Worm (Caenorhabditis elegans): ENCODE measurements around the gene ubc-13.

Gene ubc-13

ce11 chrIV:2886655-2887054 lies 38.8 kb downstream of the ubc-13 start, which contains the start of gene dml-1:
Gene dml-1, plus strand, starts transcription at chrIV:2886955.
- TF ChIP-seq ces-1 (GFP tag; optimal IDR thresholded peaks at IDR 0.05) (no peak), lsy-2 (tag; optimal IDR thresholded peaks at IDR 0.05) (no peak), mab-5 (tag; optimal IDR thresholded peaks at IDR 0.05) (no peak), zip-8 (tag; optimal IDR thresholded peaks at IDR 0.05) (no peak), tbx-8 (GFP tag; optimal IDR thresholded peaks at IDR 0.05) (no peak), ceh-83 (GFP tag; optimal IDR thresholded peaks at IDR 0.05) (no peak), bed-3 (GFP tag; optimal IDR thresholded peaks at IDR 0.05) (no peak), sem-2 (GFP tag; optimal IDR thresholded peaks at IDR 0.05) (no peak), M03D4.4 (tag; optimal IDR thresholded peaks at IDR 0.05) (no peak), ceh-43 (GFP tag; optimal IDR thresholded peaks at IDR 0.05) (no peak), nhr-237 (tag; optimal IDR thresholded peaks at IDR 0.05) (no peak), unc-62 (GFP tag; optimal IDR thresholded peaks at IDR 0.05) (no peak), lin-13 (tag; optimal IDR thresholded peaks at IDR 0.05) (no peak)

ce11 chrIV:2885260-2885659 lies 40.2 kb downstream of the ubc-13 start:
- TF ChIP-seq unc-120 (tag; optimal IDR thresholded peaks at IDR 0.05; ENCODE audit: poor library complexity, severe bottlenecking) (peak; percentile 1), lin-13 (tag; optimal IDR thresholded peaks at IDR 0.05) (no peak), hlh-1 (tag; optimal IDR thresholded peaks at IDR 0.05) (peak; percentile 36), unc-62 (GFP tag; optimal IDR thresholded peaks at IDR 0.05) (peak; percentile 39)

Data from whole organism, mixed stage, embryonic.